Fruit fly (Drosophila melanogaster) whole organism, embryonic: Measurements from ENCODE around the gene CG7860.

Experiments
- CG11398 ChIP-seq: fragments of 200-800 bp; sonication (Bioruptor generic); optimal IDR thresholded peaks from 2 replicates; lab custom pipeline; 2016; ENCODE audit warnings: missing biosample characterization, missing genetic modification characterization
- CG12104 ChIP-seq: fragments of 200-800 bp; sonication (Bioruptor generic); optimal IDR thresholded peaks from 3 replicates; lab custom pipeline; 2016; ENCODE audit warnings: missing biosample characterization, missing genetic modification characterization
- CG12299 ChIP-seq: fragments of 200-800 bp; sonication (Bioruptor generic); optimal IDR thresholded peaks from 2 replicates; lab custom pipeline; 2018; ENCODE audit warnings: missing biosample characterization, mild to moderate bottlenecking, missing genetic modification characterization
- CG12744 ChIP-seq: fragments of 200-800 bp; sonication (Bioruptor generic); optimal IDR thresholded peaks from 2 replicates; lab custom pipeline; 2016; ENCODE audit warnings: missing biosample characterization, missing genetic modification characterization
- CG13894 ChIP-seq: fragments of 200-800 bp; sonication (Bioruptor generic); optimal IDR thresholded peaks from 3 replicates; lab custom pipeline; 2018; ENCODE audit warnings: missing biosample characterization, mild to moderate bottlenecking, missing genetic modification characterization, moderate library complexity
- CG15479 ChIP-seq: fragments of 200-800 bp; sonication (Bioruptor generic); optimal IDR thresholded peaks from 3 replicates; lab custom pipeline; 2019; ENCODE audit warnings: missing biosample characterization, mild to moderate bottlenecking, missing genetic modification characterization, moderate library complexity
- CG16815 ChIP-seq: fragments of 200-800 bp; sonication (Bioruptor generic); optimal IDR thresholded peaks from 3 replicates; lab custom pipeline; 2017; ENCODE audit warnings: missing biosample characterization, mild to moderate bottlenecking, missing genetic modification characterization
- CG16863 ChIP-seq: fragments of 200-800 bp; sonication (Bioruptor generic); optimal IDR thresholded peaks from 3 replicates; lab custom pipeline; 2016; ENCODE audit warnings: missing biosample characterization, missing genetic modification characterization
- CG1792 ChIP-seq: fragments of 200-800 bp; sonication (Bioruptor generic); optimal IDR thresholded peaks from 2 replicates; lab custom pipeline; 2016; ENCODE audit warnings: missing biosample characterization, missing genetic modification characterization
- CG2889 ChIP-seq: fragments of 200-800 bp; sonication (Bioruptor generic); IDR thresholded peaks from 3 replicates; pipeline ENCODE4 v1.3.6; 2022; ENCODE audit warnings: missing biosample characterization, missing genetic modification characterization
- CG30403 ChIP-seq: fragments of 200-800 bp; sonication (Bioruptor generic); optimal IDR thresholded peaks from 3 replicates; lab custom pipeline; 2016; ENCODE audit warnings: missing biosample characterization, missing genetic modification characterization
- CG3163 ChIP-seq: fragments of 200-800 bp; sonication (Bioruptor generic); optimal IDR thresholded peaks from 3 replicates; lab custom pipeline; 2016; ENCODE audit warnings: missing biosample characterization, missing genetic modification characterization
- CG3281 ChIP-seq: fragments of 200-800 bp; sonication (Bioruptor generic); optimal IDR thresholded peaks from 3 replicates; lab custom pipeline; 2017; ENCODE audit warnings: missing biosample characterization, mild to moderate bottlenecking, missing genetic modification characterization
- CG33557 ChIP-seq: fragments of 200-800 bp; sonication (Bioruptor generic); optimal IDR thresholded peaks from 2 replicates; lab custom pipeline; 2019; ENCODE audit warnings: missing biosample characterization, mild to moderate bottlenecking, missing genetic modification characterization, moderate library complexity
- CG34376 ChIP-seq: fragments of 200-800 bp; sonication (Bioruptor generic); optimal IDR thresholded peaks from 2 replicates; lab custom pipeline; 2018; ENCODE audit warnings: missing biosample characterization, mild to moderate bottlenecking, missing genetic modification characterization
- CG6689 ChIP-seq: fragments of 200-800 bp; sonication (Bioruptor generic); IDR thresholded peaks from 2 replicates; pipeline ENCODE4 v1.3.6; 2022; ENCODE audit warnings: missing biosample characterization, missing genetic modification characterization
- CG7786 ChIP-seq: fragments of 200-800 bp; sonication (Bioruptor generic); optimal IDR thresholded peaks from 2 replicates; lab custom pipeline; 2016; ENCODE audit warnings: missing biosample characterization, missing genetic modification characterization
- CG9215 ChIP-seq: fragments of 200-800 bp; sonication (Bioruptor generic); IDR thresholded peaks from 2 replicates; pipeline ENCODE4 v1.3.6; 2022; ENCODE audit warnings: missing biosample characterization, missing genetic modification characterization
- CG9437 ChIP-seq: fragments of 200-800 bp; sonication (Bioruptor generic); optimal IDR thresholded peaks from 2 replicates; lab custom pipeline; 2018; ENCODE audit warnings: missing biosample characterization, mild to moderate bottlenecking, missing genetic modification characterization
- CG9727 ChIP-seq: fragments of 200-800 bp; sonication (Bioruptor generic); optimal IDR thresholded peaks from 3 replicates; lab custom pipeline; 2017; ENCODE audit warnings: missing biosample characterization, mild to moderate bottlenecking, missing genetic modification characterization
- Dbx ChIP-seq: fragments of 200-800 bp; sonication (Bioruptor generic); IDR thresholded peaks from 3 replicates; pipeline ENCODE4 v1.3.6; 2022; ENCODE audit warnings: missing biosample characterization, missing genetic modification characterization
- H2.0 ChIP-seq: fragments of 200-800 bp; sonication (Bioruptor generic); IDR thresholded peaks from 2 replicates; pipeline ENCODE4 v1.3.6; 2022; ENCODE audit warnings: missing biosample characterization, missing genetic modification characterization
- HLH4C ChIP-seq: fragments of 200-800 bp; sonication (Bioruptor generic); IDR thresholded peaks from 3 replicates; pipeline ENCODE4 v1.3.6; 2022; ENCODE audit warnings: missing biosample characterization, missing genetic modification characterization; ENCODE audit not compliant: partially characterized antibody
- Mrtf ChIP-seq: fragments of 200-800 bp; sonication (Bioruptor generic); IDR thresholded peaks from 3 replicates; pipeline ENCODE4 v1.3.6; 2022; ENCODE audit warnings: missing biosample characterization, missing genetic modification characterization
- Optix ChIP-seq: fragments of 200-800 bp; sonication (Bioruptor generic); IDR thresholded peaks from 3 replicates; pipeline ENCODE4 v1.3.6; 2022; ENCODE audit warnings: missing biosample characterization, missing genetic modification characterization
- Sin3A ChIP-seq: fragments of >200 bp; optimal IDR thresholded peaks from 2 replicates; lab custom pipeline; 2018
- Sox102F ChIP-seq: fragments of 200-800 bp; sonication (Bioruptor generic); optimal IDR thresholded peaks from 2 replicates; lab custom pipeline; 2018; ENCODE audit warnings: missing biosample characterization, mild to moderate bottlenecking, missing genetic modification characterization, moderate library complexity
- bbx ChIP-seq: fragments of 200-800 bp; sonication (Bioruptor generic); IDR thresholded peaks from 2 replicates; pipeline ENCODE4 v1.3.6; 2022; ENCODE audit warnings: missing biosample characterization, missing genetic modification characterization; ENCODE audit not compliant: partially characterized antibody
- br ChIP-seq: fragments of >200 bp; optimal IDR thresholded peaks from 2 replicates; lab custom pipeline; 2017
- btn ChIP-seq: fragments of 200-800 bp; sonication (Bioruptor generic); optimal IDR thresholded peaks from 2 replicates; lab custom pipeline; 2016; ENCODE audit warnings: missing biosample characterization, missing genetic modification characterization
- cg ChIP-seq: fragments of 200-800 bp; sonication (Bioruptor generic); optimal IDR thresholded peaks from 3 replicates; lab custom pipeline; 2019; ENCODE audit warnings: missing biosample characterization, mild to moderate bottlenecking, missing genetic modification characterization, moderate library complexity
- crc ChIP-seq: fragments of 200-800 bp; sonication (Bioruptor generic); optimal IDR thresholded peaks from 2 replicates; lab custom pipeline; 2016; ENCODE audit warnings: missing biosample characterization, missing genetic modification characterization
- danr ChIP-seq: fragments of 200-800 bp; sonication (Bioruptor generic); IDR thresholded peaks from 2 replicates; pipeline ENCODE4 v1.3.6; 2022; ENCODE audit warnings: missing biosample characterization, missing genetic modification characterization
- dmrt11E ChIP-seq: fragments of 200-800 bp; sonication (Bioruptor generic); optimal IDR thresholded peaks from 3 replicates; lab custom pipeline; 2018; ENCODE audit warnings: missing biosample characterization, mild to moderate bottlenecking, missing genetic modification characterization, moderate library complexity
- fd102C ChIP-seq: fragments of 200-800 bp; sonication (Bioruptor generic); optimal IDR thresholded peaks from 2 replicates; lab custom pipeline; 2018; ENCODE audit warnings: missing biosample characterization, mild to moderate bottlenecking, missing genetic modification characterization, moderate library complexity
- kah ChIP-seq: fragments of 200-800 bp; sonication (Bioruptor generic); optimal IDR thresholded peaks from 2 replicates; lab custom pipeline; 2018; ENCODE audit warnings: missing biosample characterization, mild to moderate bottlenecking, missing genetic modification characterization
- mam ChIP-seq: fragments of 200-800 bp; sonication (Bioruptor generic); optimal IDR thresholded peaks from 3 replicates; lab custom pipeline; 2016; ENCODE audit warnings: missing biosample characterization, missing genetic modification characterization
- p53 ChIP-seq: fragments of 200-800 bp; sonication (Bioruptor generic); optimal IDR thresholded peaks from 2 replicates; lab custom pipeline; 2016; ENCODE audit warnings: missing biosample characterization, missing genetic modification characterization
- pb ChIP-seq: fragments of 200-800 bp; sonication (Bioruptor generic); optimal IDR thresholded peaks from 3 replicates; lab custom pipeline; 2016; ENCODE audit warnings: missing biosample characterization, missing genetic modification characterization
- pfk ChIP-seq: fragments of 200-800 bp; sonication (Bioruptor generic); optimal IDR thresholded peaks from 2 replicates; lab custom pipeline; 2018; ENCODE audit warnings: missing biosample characterization, mild to moderate bottlenecking, missing genetic modification characterization, moderate library complexity
- prd ChIP-seq, 3 experiments: fragments of >200 bp in 2 of 3; fragments of 200-800 bp in 1 of 3; sonication (Bioruptor generic) in 1 of 3; optimal IDR thresholded peaks in 2 of 3; IDR thresholded peaks in 1 of 3; 2 replicates in 2 of 3; 3 replicates in 1 of 3; pipeline versions ENCODE4 v1.3.6 to Lab custom; 2017 to 2022; ENCODE audit warnings: missing biosample characterization in 1 of 3, missing genetic modification characterization in 1 of 3
- psq ChIP-seq: fragments of 200-800 bp; sonication (Bioruptor generic); optimal IDR thresholded peaks from 2 replicates; lab custom pipeline; 2017; ENCODE audit warnings: missing biosample characterization, missing genetic modification characterization
- sens ChIP-seq: fragments of 200-800 bp; sonication (Bioruptor generic); peaks from one replicate; lab custom pipeline; 2016; ENCODE audit warnings: missing biosample characterization, missing genetic modification characterization
- sim ChIP-seq: fragments of 200-800 bp; sonication (Bioruptor generic); IDR thresholded peaks from 2 replicates; pipeline ENCODE4 v1.3.6; 2022; ENCODE audit warnings: missing biosample characterization, missing genetic modification characterization
- sqz ChIP-seq: fragments of 200-800 bp; sonication (Bioruptor generic); optimal IDR thresholded peaks from 3 replicates; lab custom pipeline; 2018; ENCODE audit warnings: missing biosample characterization, mild to moderate bottlenecking, missing genetic modification characterization
- sr ChIP-seq: fragments of 200-800 bp; sonication (Bioruptor generic); IDR thresholded peaks from 3 replicates; pipeline ENCODE4 v1.3.6; 2022; ENCODE audit warnings: missing biosample characterization, missing genetic modification characterization
- ssp ChIP-seq: fragments of 200-800 bp; sonication (Bioruptor generic); IDR thresholded peaks from 2 replicates; pipeline ENCODE4 v1.3.6; 2022; ENCODE audit warnings: missing biosample characterization, missing genetic modification characterization
- tio ChIP-seq: fragments of 200-800 bp; sonication (Bioruptor generic); optimal IDR thresholded peaks from 2 replicates; lab custom pipeline; 2017; ENCODE audit warnings: missing biosample characterization, missing genetic modification characterization, inconsistent platforms
- tll ChIP-seq, 2 experiments: fragments of 200-800 bp in 1 of 2; fragments of >200 bp in 1 of 2; sonication (Bioruptor generic) in 1 of 2; optimal IDR thresholded peaks; 2 replicates each; lab custom pipeline; 2017 to 2019; ENCODE audit warnings: missing biosample characterization in 2 of 2, missing genetic modification characterization in 2 of 2, mild to moderate bottlenecking in 1 of 2, moderate library complexity in 1 of 2
- zf30C ChIP-seq: fragments of 200-800 bp; sonication (Bioruptor generic); optimal IDR thresholded peaks from 3 replicates; lab custom pipeline; 2018; ENCODE audit warnings: missing biosample characterization, mild to moderate bottlenecking, missing genetic modification characterization

CG7860 gene

DNA sequence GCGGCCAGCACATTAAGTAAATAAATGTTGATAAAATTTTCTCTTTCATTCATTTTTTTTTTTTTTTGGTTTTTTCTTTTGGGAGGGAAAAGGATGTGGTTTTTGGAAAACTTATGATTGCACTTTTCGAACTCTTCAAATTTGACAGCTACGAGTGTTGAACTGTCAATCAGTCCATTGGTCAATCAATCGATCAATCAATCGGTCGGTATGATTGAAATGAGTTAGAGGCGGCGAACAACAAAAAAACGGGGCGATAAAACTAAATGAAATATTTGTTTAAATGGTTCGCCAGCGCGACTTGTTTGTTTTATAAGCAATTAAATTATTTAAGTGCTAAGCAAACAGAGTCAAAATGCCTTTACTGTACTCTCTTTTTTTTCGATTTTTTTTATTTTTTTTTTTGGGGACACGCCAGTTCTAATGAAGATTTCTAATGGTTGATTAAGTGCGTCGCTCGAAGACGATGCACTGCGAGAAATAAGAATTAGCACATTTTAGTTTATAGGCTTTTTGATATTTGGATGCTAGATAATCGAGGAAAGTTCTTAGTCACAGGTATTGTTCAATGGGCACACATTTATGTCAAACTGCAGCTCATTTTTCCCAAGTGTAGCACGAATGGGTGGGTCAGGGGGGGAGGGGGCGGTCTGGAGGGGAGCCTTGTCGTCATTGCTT is 50.3 kb downstream of the CG7860 start (continued):
- TF ChIP-seq CG15479 (GFP tag; lab: Kevin White, UChicago) (no peak), ssp (peak; percentile 77), CG16815 (GFP tag; lab: Kevin White, UChicago) (peak; percentile 58), Mrtf (GFP tag; lab: Robert Waterston, UW) (peak; percentile 77), CG16863 (peak; percentile 79), sr (no peak; the same call in 2 of the 3 replicates), psq (peak; percentile 42), CG1792 (GFP tag; lab: Kevin White, UChicago) (peak; percentile 66), br (lab: Kevin White, UChicago) (no peak), CG9727 (peak; percentile 78), CG9437 (GFP tag; lab: Kevin White, UChicago) (peak; percentile 56), sens (peak; percentile 95), sim (GFP tag; lab: Robert Waterston, UW) (0 out of 2 replicates have a peak, but pooled peaks have one; percentile 37), CG13894 (tag; lab: Kevin White, UChicago) (no peak), bbx (no peak), CG11398 (GFP tag; lab: Kevin White, UChicago) (peak; percentile 62), sqz (GFP tag; lab: Kevin White, UChicago) (peak; percentile 80), p53 (GFP tag; lab: Kevin White, UChicago) (peak; percentile 14), HLH4C (no peak), tll (GFP tag; optimal IDR thresholded peaks at IDR 0.05; lab: Kevin White, UChicago) (no peak), CG30403 (GFP tag; lab: Kevin White, UChicago) (peak; percentile 85), CG6689 (peak; percentile 84), CG12299 (peak; percentile 45), mam (GFP tag; lab: Kevin White, UChicago) (peak; percentile 76), zf30C (GFP tag; lab: Kevin White, UChicago) (peak; percentile 66), CG9215 (GFP tag; lab: Robert Waterston, UW) (peak; percentile 63), CG33557 (peak; percentile 57), prd (optimal IDR thresholded peaks at IDR 0.05; lab: Kevin White, UChicago) (no peak), prd (GFP tag; IDR thresholded peaks at IDR 0.05; lab: Robert Waterston, UW) (peak; percentile 83), crc (GFP tag; lab: Kevin White, UChicago) (peak; percentile 32), CG7786 (GFP tag; lab: Kevin White, UChicago) (peak; percentile 77), Sin3A (lab: Kevin White, UChicago) (no peak), fd102C (GFP tag; lab: Kevin White, UChicago) (no peak), CG2889 (GFP tag; lab: Robert Waterston, UW) (peak; percentile 71), CG3281 (GFP tag; lab: Kevin White, UChicago) (peak; percentile 69), btn (peak; percentile 58), Optix (GFP tag; lab: Robert Waterston, UW) (peak; percentile 83), cg (no peak), Dbx (GFP tag; lab: Robert Waterston, UW) (peak; percentile 76), CG12744 (no peak), pfk (no peak), pb (GFP tag; lab: Kevin White, UChicago) (peak; percentile 55), CG12104 (GFP tag; lab: Kevin White, UChicago) (peak; percentile 64), CG34376 (GFP tag; lab: Kevin White, UChicago) (no peak), tio (GFP tag; lab: Kevin White, UChicago) (peak; percentile 69), CG3163 (GFP tag; lab: Kevin White, UChicago) (peak; percentile 37), kah (peak; percentile 61), Sox102F (GFP tag; lab: Kevin White, UChicago) (peak; percentile 86), H2.0 (GFP tag; lab: Robert Waterston, UW) (peak; percentile 54), danr (peak; percentile 61), dmrt11E (tag; lab: Kevin White, UChicago) (peak; percentile 74)
